Worm (Caenorhabditis elegans): Measurements from ENCODE around the gene str-247.

str-247 gene

DNA sequence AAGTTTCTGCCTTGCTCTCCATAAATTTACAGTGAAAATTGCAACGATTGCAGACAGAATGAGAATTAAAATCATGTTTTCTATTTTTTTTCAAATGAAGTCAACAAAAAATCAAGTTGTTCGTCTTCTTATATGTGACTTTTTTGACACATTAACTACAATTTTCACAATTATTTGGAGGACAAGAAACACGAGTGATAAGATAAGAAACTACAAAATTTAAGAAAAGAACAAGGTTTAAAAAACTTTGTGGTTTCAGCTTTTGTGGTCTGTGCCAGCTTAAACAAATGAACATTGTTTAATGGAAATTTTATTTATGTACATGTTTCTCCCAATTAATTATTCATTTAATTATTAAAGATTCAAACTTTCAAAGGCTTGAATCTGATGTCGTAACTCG is 16.6 kb downstream of the str-247 start, which contains the start of gene cyp-34A9 (continued):
- TF ChIP-seq duxl-1 (tag; optimal IDR thresholded peaks at IDR 0.05; ENCODE audit: poor library complexity) (no peak), madf-9 (GFP tag; conservative IDR thresholded peaks at IDR 0.05) (no peak), nhr-6 (tag; optimal IDR thresholded peaks at IDR 0.05) (no peak), zag-1 (tag; optimal IDR thresholded peaks at IDR 0.05) (no peak), nhr-77 (tag; optimal IDR thresholded peaks at IDR 0.05) (peak; percentile 99), nhr-102 (tag; optimal IDR thresholded peaks at IDR 0.05) (peak; percentile 53), lin-13 (GFP tag; optimal IDR thresholded peaks at IDR 0.05) (no peak), attf-4 (tag; optimal IDR thresholded peaks at IDR 0.05) (no peak), ceh-82 (tag; optimal IDR thresholded peaks at IDR 0.05) (no peak), ama-1 (optimal IDR thresholded peaks at IDR 0.05) (no peak), Y75B8A.6 (GFP tag; IDR thresholded peaks at IDR 0.05) (no peak), saeg-2 (GFP tag; IDR thresholded peaks at IDR 0.05) (no peak), lin-29 (GFP tag; IDR thresholded peaks at IDR 0.05) (no peak), ztf-11 (tag; optimal IDR thresholded peaks at IDR 0.05) (no peak), hlh-30 (tag; optimal IDR thresholded peaks at IDR 0.05; ENCODE audit: insufficient read depth) (peak; percentile 27), mdt-29 (GFP tag; IDR thresholded peaks at IDR 0.05) (no peak), hlh-11 (tag; optimal IDR thresholded peaks at IDR 0.05) (peak; percentile 56), Y48G9A.11 (GFP tag; IDR thresholded peaks at IDR 0.05) (no peak), F49E8.2 (tag; optimal IDR thresholded peaks at IDR 0.05; ENCODE audit: borderline replicate concordance) (no peak), lin-15B (tag; optimal IDR thresholded peaks at IDR 0.05) (no peak), pha-4 (GFP tag; IDR thresholded peaks at IDR 0.05) (no peak), pha-4 (tag; optimal IDR thresholded peaks at IDR 0.05) (no peak), hif-1 (tag; optimal IDR thresholded peaks at IDR 0.05) (no peak), nhr-41 (GFP tag; IDR thresholded peaks at IDR 0.05) (no peak), F37D6.2 (tag; optimal IDR thresholded peaks at IDR 0.05) (no peak), sdz-12 (GFP tag; optimal IDR thresholded peaks at IDR 0.05) (no peak), zip-11 (GFP tag; IDR thresholded peaks at IDR 0.05) (no peak), nhr-11 (tag; optimal IDR thresholded peaks at IDR 0.05) (no peak), nhr-10 (tag; optimal IDR thresholded peaks at IDR 0.05) (no peak), unc-62 (GFP tag; optimal IDR thresholded peaks at IDR 0.05 in 1 of 2) (no peak), unc-62 (tag; optimal IDR thresholded peaks at IDR 0.05) (no peak), nhr-42 (GFP tag; IDR thresholded peaks at IDR 0.05) (0 out of 2 replicates have a peak, but pooled peaks have one; percentile 21), ZK546.5 (tag; optimal IDR thresholded peaks at IDR 0.05) (no peak), daf-16 (GFP tag; optimal IDR thresholded peaks at IDR 0.05) (no peak), daf-16 (tag; optimal IDR thresholded peaks at IDR 0.05) (peak; percentile 88), nhr-28 (tag; optimal IDR thresholded peaks at IDR 0.05) (peak; percentile 99)

DNA sequence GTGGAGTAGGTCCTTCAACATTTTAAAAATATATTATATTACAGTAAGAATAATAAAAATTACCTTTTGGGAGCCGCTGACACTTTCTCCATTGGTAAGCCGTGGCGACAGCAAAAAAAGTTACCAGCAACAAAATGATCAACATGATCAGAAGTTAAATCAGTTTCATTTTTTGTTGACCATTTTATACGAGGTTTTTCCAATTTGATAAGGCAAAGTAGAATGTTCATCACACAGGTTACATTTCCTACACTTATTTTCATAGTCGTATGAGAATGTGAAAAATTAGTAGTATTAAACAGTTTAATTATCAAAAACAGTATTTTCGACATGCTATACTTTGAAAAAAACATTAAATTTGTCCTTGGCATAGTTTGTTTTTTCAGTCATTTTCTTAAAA is 19.0 kb downstream of the str-247 start, which contains the start of gene cyp-34A10:
TSS of gene cyp-34A10 (minus strand) at position 146 of the 400 bp plus-strand sequence.
- TF ChIP-seq ces-1 (GFP tag; optimal IDR thresholded peaks at IDR 0.05), result no peak
- peak; percentile 73 for TF ChIP-seq nhr-77 (tag; optimal IDR thresholded peaks at IDR 0.05)
- TF ChIP-seq daf-19 (GFP tag; conservative IDR thresholded peaks at IDR 0.05), result no peak
- TF ChIP-seq nhr-28 (tag; optimal IDR thresholded peaks at IDR 0.05), result peak; percentile 73
- no peak for TF ChIP-seq lin-39 (tag; optimal IDR thresholded peaks at IDR 0.05)
- TF ChIP-seq nhr-41 (GFP tag; IDR thresholded peaks at IDR 0.05), result no peak
- no peak for TF ChIP-seq mxl-2 (GFP tag; conservative IDR thresholded peaks at IDR 0.05)
- no peak for TF ChIP-seq mdl-1 (tag; optimal IDR thresholded peaks at IDR 0.05)
- TF ChIP-seq unc-62 (GFP tag; optimal IDR thresholded peaks at IDR 0.05 in 1 of 2), result peak in 1 of 2 experiments; percentile 43
- TF ChIP-seq unc-62 (tag; optimal IDR thresholded peaks at IDR 0.05), result no peak
- no peak for TF ChIP-seq ZK546.5 (tag; optimal IDR thresholded peaks at IDR 0.05)
- TF ChIP-seq daf-16 (GFP tag; optimal IDR thresholded peaks at IDR 0.05), result no peak
- TF ChIP-seq daf-16 (tag; optimal IDR thresholded peaks at IDR 0.05), result peak; percentile 13
- TF ChIP-seq egl-27 (tag; optimal IDR thresholded peaks at IDR 0.05), result no peak
- no peak for TF ChIP-seq set-16 (GFP tag; IDR thresholded peaks at IDR 0.05)
- TF ChIP-seq lsy-2 (tag; optimal IDR thresholded peaks at IDR 0.05), result no peak
- TF ChIP-seq arid-1 (GFP tag; conservative IDR thresholded peaks at IDR 0.05), result no peak
- TF ChIP-seq ceh-32 (tag; optimal IDR thresholded peaks at IDR 0.05; ENCODE audit: poor library complexity), result no peak
- no peak for TF ChIP-seq nhr-10 (tag; optimal IDR thresholded peaks at IDR 0.05)
- TF ChIP-seq aly-2 (tag; optimal IDR thresholded peaks at IDR 0.05), result no peak
- TF ChIP-seq F26F4.8 (GFP tag; conservative IDR thresholded peaks at IDR 0.05), result no peak
- no peak for TF ChIP-seq attf-4 (tag; optimal IDR thresholded peaks at IDR 0.05)
- no peak for TF ChIP-seq cey-2 (tag; optimal IDR thresholded peaks at IDR 0.05; ENCODE audit: borderline replicate concordance, insufficient read depth)
- no peak for TF ChIP-seq Y105C5A.15 (GFP tag; IDR thresholded peaks at IDR 0.05)
- no peak for TF ChIP-seq nhr-102 (tag; optimal IDR thresholded peaks at IDR 0.05)
